Worm (Caenorhabditis elegans) whole organism, L4/young adult: ENCODE measurements around the gene xbx-5.

Experiments
- W03F9.2 ChIP-seq: fragments of 150-350 bp; optimal IDR thresholded peaks from 2 replicates; lab custom pipeline; 2014; ENCODE audit warnings: missing biosample characterization, missing genetic modification characterization
- dao-5 ChIP-seq: sonication (generic microtip); optimal IDR thresholded peaks from 2 replicates; lab custom pipeline; 2016; ENCODE audit warnings: missing genotype, missing genetic modification characterization, moderate library complexity, missing compliant biosample characterization
- him-1 ChIP-seq: sonication (generic microtip); optimal IDR thresholded peaks from 2 replicates; lab custom pipeline; 2016; ENCODE audit warnings: missing genotype, missing genetic modification reagents, missing genetic modification characterization, missing compliant biosample characterization

xbx-5 gene

ce11 chrIII:3819579-3819978, 15.3 kb upstream of the xbx-5 start, which contains the start of gene dpy-27:
dpy-27 (minus strand) TSS chrIII:3819679.
- TF ChIP-seq him-1 (tag; lab: Kevin White, UChicago) (no peak), W03F9.2 (tag; lab: Kevin White, UChicago) (no peak), dao-5 (tag; lab: Kevin White, UChicago) (no peak)

DNA sequence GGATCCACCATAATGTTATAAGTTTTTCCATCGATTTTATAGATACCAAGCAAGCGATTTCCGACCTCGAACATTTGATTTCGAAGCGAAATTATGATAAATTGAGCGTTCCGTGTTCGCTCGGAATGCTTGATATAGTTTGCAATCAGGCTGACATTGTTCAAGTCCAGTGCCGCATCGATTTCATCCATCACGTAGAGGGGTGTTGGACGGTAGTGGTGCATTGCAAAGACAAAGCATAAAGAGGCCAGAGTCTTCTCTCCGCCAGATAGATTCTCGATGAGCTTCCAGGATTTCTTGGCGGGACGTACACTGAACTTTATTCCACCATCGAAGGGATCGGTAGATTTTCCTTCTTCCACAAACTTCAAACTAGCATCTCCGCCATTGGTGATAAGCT, 10.1 kb upstream of the xbx-5 start:
- no peak for TF ChIP-seq W03F9.2 (tag; lab: Kevin White, UChicago)
- no peak for TF ChIP-seq dao-5 (tag; lab: Kevin White, UChicago)
- TF ChIP-seq him-1 (tag; lab: Kevin White, UChicago), result no peak

ce11 chrIII:3812369-3812993, 8.2 kb upstream of the xbx-5 start:
- TF ChIP-seq W03F9.2 (tag; lab: Kevin White, UChicago) (no peak), him-1 (tag; lab: Kevin White, UChicago) (no peak), dao-5 (tag; lab: Kevin White, UChicago) (no peak)

ce11 chrIII:3811375-3811924, 7.2 kb upstream of the xbx-5 start:
- TF ChIP-seq dao-5 (tag; lab: Kevin White, UChicago) (no peak), W03F9.2 (tag; lab: Kevin White, UChicago) (no peak), him-1 (tag; lab: Kevin White, UChicago) (no peak)

- no peak for TF ChIP-seq him-1 (tag; lab: Kevin White, UChicago)
- TF ChIP-seq W03F9.2 (tag; lab: Kevin White, UChicago), result no peak
- TF ChIP-seq dao-5 (tag; lab: Kevin White, UChicago), result no peak
Measured at ce11 chrIII:3809008-3809407, 4.7 kb upstream of the xbx-5 start, which contains the start of gene toh-1. toh-1 (minus strand) TSS chrIII:3809030.

ce11 chrIII:3807590-3807989, 3.3 kb upstream of the xbx-5 start:
- no peak for TF ChIP-seq dao-5 (tag; lab: Kevin White, UChicago)
- TF ChIP-seq W03F9.2 (tag; lab: Kevin White, UChicago), result no peak
- TF ChIP-seq him-1 (tag; lab: Kevin White, UChicago), result no peak

DNA sequence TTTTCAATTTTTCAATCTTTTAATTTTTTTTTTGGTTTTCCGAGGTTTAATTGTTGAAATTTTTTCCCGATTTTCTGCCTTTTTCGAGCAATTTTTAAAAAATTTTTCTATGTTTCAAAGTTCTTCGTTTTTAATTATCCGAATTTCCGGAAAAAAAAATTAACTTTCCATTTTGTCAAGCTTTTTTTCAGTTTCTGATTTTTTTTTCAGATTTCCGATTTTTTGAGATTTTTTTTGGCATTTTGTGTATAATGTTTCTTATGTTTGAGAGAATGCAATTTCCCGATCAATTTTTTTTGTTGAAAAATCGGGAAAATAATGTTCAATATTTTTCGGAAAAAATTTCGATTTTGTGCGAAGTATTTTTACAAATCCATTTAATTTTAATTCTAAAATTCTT, 2.6 kb upstream of the xbx-5 start:
- no peak for TF ChIP-seq dao-5 (tag; lab: Kevin White, UChicago)
- TF ChIP-seq him-1 (tag; lab: Kevin White, UChicago), result no peak
- TF ChIP-seq W03F9.2 (tag; lab: Kevin White, UChicago), result no peak

DNA sequence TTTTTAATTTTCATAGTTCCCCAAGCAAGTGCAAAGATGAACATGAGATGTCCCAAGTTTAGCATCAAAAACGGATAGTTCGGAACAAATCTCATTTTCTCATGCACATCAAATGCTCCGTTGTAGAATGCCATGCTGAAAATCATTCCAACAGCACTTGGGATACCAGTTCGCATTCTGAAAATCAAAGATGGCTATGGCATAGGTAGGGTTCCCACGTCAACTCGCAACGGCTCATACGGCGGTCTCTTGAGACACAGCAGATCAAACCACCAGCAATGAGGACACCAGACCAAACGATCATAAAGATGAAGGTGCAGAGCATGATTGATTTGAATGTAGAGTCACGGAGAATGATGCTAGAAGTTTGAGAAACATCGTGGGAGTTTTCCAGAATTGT, 1.2 kb downstream of the xbx-5 start:
- no peak for TF ChIP-seq dao-5 (tag; lab: Kevin White, UChicago)

- peak; percentile 94 for TF ChIP-seq him-1 (tag; lab: Kevin White, UChicago)
- peak; percentile 80 for TF ChIP-seq W03F9.2 (tag; lab: Kevin White, UChicago)
- no peak for TF ChIP-seq dao-5 (tag; lab: Kevin White, UChicago)
Measured at ce11 chrIII:3801379-3801894, 2.8 kb downstream of the xbx-5 start.

DNA sequence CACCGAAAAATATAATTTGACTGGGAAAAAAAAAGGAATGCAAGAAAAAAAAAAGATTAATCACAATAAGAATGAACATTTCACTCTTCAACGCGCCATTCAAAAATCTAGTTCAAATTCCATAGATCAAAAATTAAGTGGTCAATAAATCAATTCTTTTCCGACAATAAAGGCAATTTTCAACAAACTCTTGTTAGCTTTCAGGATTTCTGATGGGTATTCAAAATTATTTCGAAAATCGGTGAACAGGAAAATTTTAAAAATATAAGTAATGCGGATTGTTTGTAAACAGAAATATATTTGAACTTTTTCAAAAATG, 3.4 kb downstream of the xbx-5 start:
- TF ChIP-seq him-1 (tag; lab: Kevin White, UChicago) (no peak), W03F9.2 (tag; lab: Kevin White, UChicago) (no peak), dao-5 (tag; lab: Kevin White, UChicago) (no peak)

- no peak for TF ChIP-seq W03F9.2 (tag; lab: Kevin White, UChicago)
Measured at ce11 chrIII:3800240-3800933, 3.9 kb downstream of the xbx-5 start, which contains the start of gene mtm-3. mtm-3 (minus strand) TSS chrIII:3800467.

DNA sequence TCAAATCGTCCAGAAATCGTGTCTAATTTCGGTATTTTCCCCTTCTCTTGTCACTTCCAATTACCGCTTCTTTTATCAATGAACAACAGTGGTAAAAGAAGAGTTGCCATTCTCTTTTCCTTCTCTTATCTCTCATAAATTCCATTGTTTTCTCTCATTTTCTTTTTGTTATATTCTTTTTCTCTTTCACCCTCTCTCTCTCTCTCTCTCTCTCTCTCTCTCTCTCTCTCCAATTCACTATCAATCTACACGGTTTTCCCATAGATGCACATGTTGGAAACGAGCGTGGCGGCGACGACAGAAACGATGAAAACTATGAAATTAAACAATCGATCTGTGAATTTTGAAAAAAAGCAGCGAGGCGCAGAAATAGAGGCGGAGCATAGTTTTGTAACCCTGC, 5.1 kb downstream of the xbx-5 start:
- TF ChIP-seq dao-5 (tag; lab: Kevin White, UChicago) (no peak), W03F9.2 (tag; lab: Kevin White, UChicago) (no peak), him-1 (tag; lab: Kevin White, UChicago) (no peak)

DNA sequence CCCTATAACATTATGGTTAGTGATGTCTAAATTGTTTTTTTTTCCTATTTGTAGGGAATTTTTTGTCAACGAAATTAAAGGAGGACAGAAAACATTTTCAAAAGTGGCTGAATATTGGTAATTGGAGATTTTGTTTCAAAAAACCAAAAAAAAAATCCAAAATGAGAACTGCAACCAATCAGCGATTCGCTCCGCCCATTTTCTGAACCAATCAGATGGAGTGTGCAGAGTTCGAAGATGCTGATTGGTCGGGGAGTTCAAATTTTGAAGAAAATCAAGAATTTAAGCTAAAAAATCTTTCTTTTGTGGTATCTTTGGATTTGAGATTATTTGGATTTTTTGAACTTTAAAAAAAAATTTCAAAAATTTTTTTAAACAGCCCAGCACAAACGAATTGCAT, 5.9 kb downstream of the xbx-5 start:
- no peak for TF ChIP-seq him-1 (tag; lab: Kevin White, UChicago)
- no peak for TF ChIP-seq dao-5 (tag; lab: Kevin White, UChicago)
- no peak for TF ChIP-seq W03F9.2 (tag; lab: Kevin White, UChicago)
